Fruit fly (Drosophila melanogaster) whole organism, embryonic: Measurements from ENCODE around the gene CG14219.

Experiments used
- CG10147 ChIP-seq: fragments of 200-800 bp; sonication (Bioruptor generic); optimal IDR thresholded peaks from 2 replicates; lab custom pipeline; 2019; ENCODE audit warnings: missing biosample characterization, mild to moderate bottlenecking, missing genetic modification characterization, moderate library complexity
- CG10959 ChIP-seq: fragments of 200-800 bp; sonication (Bioruptor generic); IDR thresholded peaks from 2 replicates; pipeline ENCODE4 v1.3.6; 2022; ENCODE audit warnings: missing biosample characterization, missing genetic modification characterization
- CG12071 ChIP-seq: fragments of 200-800 bp; sonication (Bioruptor generic); optimal IDR thresholded peaks from 3 replicates; lab custom pipeline; 2018; ENCODE audit warnings: missing biosample characterization, mild to moderate bottlenecking, missing genetic modification characterization
- CG12236 ChIP-seq: fragments of 200-800 bp; sonication (Bioruptor generic); optimal IDR thresholded peaks from 2 replicates; lab custom pipeline; 2016; ENCODE audit warnings: missing biosample characterization, missing genetic modification characterization
- CG14050 ChIP-seq: fragments of 200-800 bp; sonication (Bioruptor generic); IDR thresholded peaks from 3 replicates; pipeline ENCODE4 v1.3.6; 2022; ENCODE audit warnings: missing biosample characterization, missing genetic modification characterization
- CG14710 ChIP-seq: fragments of 200-800 bp; sonication (Bioruptor generic); optimal IDR thresholded peaks from 3 replicates; lab custom pipeline; 2019; ENCODE audit warnings: missing biosample characterization, mild to moderate bottlenecking, missing genetic modification characterization, moderate library complexity
- CG14965 ChIP-seq: fragments of 200-800 bp; sonication (Bioruptor generic); optimal IDR thresholded peaks from 2 replicates; lab custom pipeline; 2016; ENCODE audit warnings: missing biosample characterization, missing genetic modification characterization, borderline replicate concordance
- CG17568 ChIP-seq: fragments of 200-800 bp; sonication (Bioruptor generic); optimal IDR thresholded peaks from 2 replicates; lab custom pipeline; 2018; ENCODE audit warnings: missing biosample characterization, mild to moderate bottlenecking, missing genetic modification characterization, moderate library complexity
- CG2116 ChIP-seq: fragments of 200-800 bp; sonication (Bioruptor generic); optimal IDR thresholded peaks from 3 replicates; lab custom pipeline; 2018; ENCODE audit warnings: missing biosample characterization, mild to moderate bottlenecking, missing genetic modification characterization
- CG2889 ChIP-seq: fragments of 200-800 bp; sonication (Bioruptor generic); IDR thresholded peaks from 3 replicates; pipeline ENCODE4 v1.3.6; 2022; ENCODE audit warnings: missing biosample characterization, missing genetic modification characterization
- CG3065 ChIP-seq: fragments of 200-800 bp; sonication (Bioruptor generic); optimal IDR thresholded peaks from 2 replicates; lab custom pipeline; 2016; ENCODE audit warnings: missing biosample characterization, missing genetic modification characterization
- CG32532 ChIP-seq: fragments of 200-800 bp; sonication (Bioruptor generic); IDR thresholded peaks from 2 replicates; pipeline ENCODE4 v1.3.6; 2022; ENCODE audit warnings: missing biosample characterization, missing genetic modification characterization
- CG32767 ChIP-seq: fragments of 200-800 bp; sonication (Bioruptor generic); IDR thresholded peaks from 2 replicates; pipeline ENCODE4 v1.3.6; 2022; ENCODE audit warnings: missing biosample characterization, missing genetic modification characterization
- CG4730 ChIP-seq: fragments of 200-800 bp; sonication (Bioruptor generic); IDR thresholded peaks from 2 replicates; pipeline ENCODE4 v1.3.6; 2022; ENCODE audit warnings: missing biosample characterization, missing genetic modification characterization
- CG6765 ChIP-seq: fragments of 200-800 bp; sonication (Bioruptor generic); optimal IDR thresholded peaks from 3 replicates; lab custom pipeline; 2017; ENCODE audit warnings: missing biosample characterization, mild to moderate bottlenecking, missing genetic modification characterization
- CG8089 ChIP-seq: fragments of 200-800 bp; sonication (Bioruptor generic); optimal IDR thresholded peaks from 3 replicates; lab custom pipeline; 2016; ENCODE audit warnings: missing biosample characterization, missing genetic modification characterization
- CG9932 ChIP-seq: fragments of 200-800 bp; sonication (Bioruptor generic); IDR thresholded peaks from 2 replicates; pipeline ENCODE4 v1.3.6; 2022; ENCODE audit warnings: missing biosample characterization, missing genetic modification characterization
- Dip3 ChIP-seq: fragments of 200-800 bp; sonication (Bioruptor generic); optimal IDR thresholded peaks from 3 replicates; lab custom pipeline; 2016; ENCODE audit warnings: missing biosample characterization, missing genetic modification characterization
- Doc2 ChIP-seq: fragments of 200-800 bp; sonication (Bioruptor generic); IDR thresholded peaks from 2 replicates; pipeline ENCODE4 v1.3.6; 2022; ENCODE audit warnings: missing biosample characterization, missing genetic modification characterization
- Drgx ChIP-seq: fragments of 200-800 bp; sonication (Bioruptor generic); IDR thresholded peaks from 2 replicates; pipeline ENCODE4 v1.3.6; 2022; ENCODE audit warnings: missing biosample characterization, missing genetic modification characterization
- Elba2 ChIP-seq: fragments of 200-800 bp; sonication (Bioruptor generic); optimal IDR thresholded peaks from 3 replicates; lab custom pipeline; 2016; ENCODE audit warnings: missing biosample characterization, missing genetic modification characterization
- Gug ChIP-seq: fragments of 200-800 bp; sonication (Bioruptor generic); IDR thresholded peaks from 4 replicates; pipeline ENCODE4 v1.3.6; 2022; ENCODE audit warnings: missing biosample characterization, missing genetic modification characterization
- HmgZ ChIP-seq: fragments of 200-800 bp; sonication (Bioruptor generic); optimal IDR thresholded peaks from 2 replicates; lab custom pipeline; 2018; ENCODE audit warnings: missing biosample characterization, mild to moderate bottlenecking, missing genetic modification characterization
- Hr78 ChIP-seq, 2 experiments: fragments of 200-800 bp in 1 of 2; fragments of >200 bp in 1 of 2; sonication (Bioruptor generic) in 1 of 2; optimal IDR thresholded peaks; 2 replicates each; lab custom pipeline; 2017 to 2019; ENCODE audit warnings: missing biosample characterization in 2 of 2, missing genetic modification characterization in 2 of 2, mild to moderate bottlenecking in 1 of 2, moderate library complexity in 1 of 2
- Mad ChIP-seq: fragments of 200-800 bp; sonication (Bioruptor generic); optimal IDR thresholded peaks from 2 replicates; lab custom pipeline; 2016; ENCODE audit warnings: missing biosample characterization, missing genetic modification characterization
- Med ChIP-seq: fragments of 200-800 bp; sonication (Bioruptor generic); peaks from one replicate; lab custom pipeline; 2016; ENCODE audit warnings: missing biosample characterization, missing genetic modification characterization, mild to moderate bottlenecking, inconsistent platforms, moderate library complexity
- NfI ChIP-seq: fragments of 200-800 bp; sonication (Bioruptor generic); optimal IDR thresholded peaks from 3 replicates; lab custom pipeline; 2018; ENCODE audit warnings: missing biosample characterization, mild to moderate bottlenecking, missing genetic modification characterization, moderate library complexity
- Optix ChIP-seq: fragments of 200-800 bp; sonication (Bioruptor generic); IDR thresholded peaks from 3 replicates; pipeline ENCODE4 v1.3.6; 2022; ENCODE audit warnings: missing biosample characterization, missing genetic modification characterization
- Sry-β ChIP-seq: fragments of 200-800 bp; sonication (Bioruptor generic); optimal IDR thresholded peaks from 2 replicates; lab custom pipeline; 2018; ENCODE audit warnings: missing biosample characterization, mild to moderate bottlenecking, missing genetic modification characterization, moderate library complexity
- Ssrp ChIP-seq: fragments of 200-800 bp; sonication (Bioruptor generic); optimal IDR thresholded peaks from 2 replicates; lab custom pipeline; 2018; ENCODE audit warnings: missing biosample characterization, mild to moderate bottlenecking, missing genetic modification characterization, moderate library complexity
- Usf ChIP-seq: fragments of 200-800 bp; sonication (Bioruptor generic); optimal IDR thresholded peaks from 2 replicates; lab custom pipeline; 2017; ENCODE audit warnings: missing genotype, missing biosample characterization, missing genetic modification characterization
- bbx ChIP-seq: fragments of 200-800 bp; sonication (Bioruptor generic); IDR thresholded peaks from 2 replicates; pipeline ENCODE4 v1.3.6; 2022; ENCODE audit warnings: missing biosample characterization, missing genetic modification characterization; ENCODE audit not compliant: partially characterized antibody
- cas ChIP-seq: fragments of 200-800 bp; sonication (Bioruptor generic); IDR thresholded peaks from 2 replicates; pipeline ENCODE4 v1.3.6; 2022; ENCODE audit warnings: missing biosample characterization, missing genetic modification characterization
- chn ChIP-seq: fragments of 200-800 bp; sonication (Bioruptor generic); optimal IDR thresholded peaks from 2 replicates; lab custom pipeline; 2016; ENCODE audit warnings: missing biosample characterization, missing genetic modification characterization
- cwo ChIP-seq: fragments of 200-800 bp; sonication (Bioruptor generic); optimal IDR thresholded peaks from 3 replicates; lab custom pipeline; 2017; ENCODE audit warnings: missing biosample characterization, missing genetic modification characterization, mild to moderate bottlenecking, moderate library complexity, missing genetic modification reagents
- danr ChIP-seq: fragments of 200-800 bp; sonication (Bioruptor generic); IDR thresholded peaks from 2 replicates; pipeline ENCODE4 v1.3.6; 2022; ENCODE audit warnings: missing biosample characterization, missing genetic modification characterization
- dm ChIP-seq: fragments of 200-800 bp; sonication (Bioruptor generic); optimal IDR thresholded peaks from 3 replicates; lab custom pipeline; 2016; ENCODE audit warnings: missing biosample characterization, missing genetic modification characterization
- dpn ChIP-seq, 2 experiments: fragments of 200-800 bp; sonication (Bioruptor generic); optimal IDR thresholded peaks; 3 replicates each; lab custom pipeline; 2016; ENCODE audit warnings: missing biosample characterization in 2 of 2, missing genetic modification characterization in 2 of 2
- en ChIP-seq: fragments of 200-800 bp; sonication (Bioruptor generic); optimal IDR thresholded peaks from 2 replicates; lab custom pipeline; 2016; ENCODE audit warnings: missing biosample characterization, missing genetic modification characterization
- ftz-f1 ChIP-seq: fragments of 200-800 bp; sonication (Bioruptor generic); optimal IDR thresholded peaks from 2 replicates; lab custom pipeline; 2016; ENCODE audit warnings: missing biosample characterization, missing genetic modification characterization
- gro ChIP-seq: fragments of 200-800 bp; sonication (Bioruptor generic); optimal IDR thresholded peaks from 2 replicates; lab custom pipeline; 2016; ENCODE audit warnings: missing biosample characterization, missing genetic modification characterization
- ken ChIP-seq: fragments of 200-800 bp; sonication (Bioruptor generic); IDR thresholded peaks from 3 replicates; pipeline ENCODE4 v1.3.6; 2022; ENCODE audit warnings: missing biosample characterization, missing genetic modification characterization
- klu ChIP-seq: fragments of 200-800 bp; sonication (Bioruptor generic); IDR thresholded peaks from 2 replicates; pipeline ENCODE4 v1.3.6; 2022; ENCODE audit warnings: missing biosample characterization, missing genetic modification characterization
- shn ChIP-seq: fragments of 200-800 bp; sonication (Bioruptor generic); optimal IDR thresholded peaks from 3 replicates; lab custom pipeline; 2016; ENCODE audit warnings: missing biosample characterization, missing genetic modification characterization
- sima ChIP-seq: fragments of 200-800 bp; sonication (Bioruptor generic); optimal IDR thresholded peaks from 2 replicates; lab custom pipeline; 2016; ENCODE audit warnings: missing biosample characterization, missing genetic modification characterization
- tin ChIP-seq: fragments of 200-800 bp; sonication (Bioruptor generic); optimal IDR thresholded peaks from 3 replicates; lab custom pipeline; 2016; ENCODE audit warnings: missing biosample characterization, missing genetic modification characterization
- unpg ChIP-seq: fragments of 200-800 bp; sonication (Bioruptor generic); optimal IDR thresholded peaks from 3 replicates; lab custom pipeline; 2018; ENCODE audit warnings: missing biosample characterization, mild to moderate bottlenecking, missing genetic modification characterization, moderate library complexity
- wek ChIP-seq: fragments of 200-800 bp; sonication (Bioruptor generic); optimal IDR thresholded peaks from 3 replicates; lab custom pipeline; 2018; ENCODE audit warnings: missing biosample characterization, mild to moderate bottlenecking, missing genetic modification characterization, moderate library complexity
- z ChIP-seq: fragments of 200-800 bp; sonication (Bioruptor generic); IDR thresholded peaks from 3 replicates; pipeline ENCODE4 v1.3.6; 2022; ENCODE audit warnings: missing biosample characterization, missing genetic modification characterization
- zfh1 ChIP-seq: fragments of 200-800 bp; sonication (Bioruptor generic); IDR thresholded peaks from 3 replicates; pipeline ENCODE4 v1.3.6; 2022; ENCODE audit warnings: missing biosample characterization, missing genetic modification characterization

CG14219 gene

dm6 chrX:19565714-19566316, 24.2 kb downstream of the CG14219 start, which contains the start of the genes Grip84 and car (continued):
- TF ChIP-seq zfh1 (no peak; the same call in 2 of the 3 replicates), Doc2 (GFP tag; lab: Robert Waterston, UW) (no peak), Elba2 (GFP tag; lab: Kevin White, UChicago) (peak; percentile 41), CG2116 (GFP tag; lab: Kevin White, UChicago) (peak; percentile 52), Gug (GFP tag; lab: Robert Waterston, UW) (peak; percentile 58; the same call in 2 of the 4 replicates), chn (GFP tag; lab: Kevin White, UChicago) (peak; percentile 20), CG17568 (no peak), CG14710 (tag; lab: Kevin White, UChicago) (peak; percentile 99), CG8089 (no peak), Dip3 (GFP tag; lab: Kevin White, UChicago) (peak; percentile 8), CG9932 (GFP tag; lab: Robert Waterston, UW) (peak; percentile 76; the same call in 1 of the 2 replicates), HmgZ (tag; lab: Kevin White, UChicago) (peak; percentile 36), CG2889 (0 out of 3 replicates have a peak, but pooled peaks have one; percentile 36), CG10959 (GFP tag; lab: Robert Waterston, UW) (peak; percentile 27; the same call in 1 of the 2 replicates), klu (GFP tag; lab: Robert Waterston, UW) (peak; percentile 66; the same call in 1 of the 2 replicates), en (no peak), gro (GFP tag; lab: Kevin White, UChicago) (peak; percentile 34), Drgx (no peak), ken (GFP tag; lab: Robert Waterston, UW) (no peak), danr (no peak), Optix (no peak), CG12071 (no peak), unpg (peak; percentile 71), sima (peak; percentile 21), CG10147 (no peak), CG14965 (GFP tag; lab: Kevin White, UChicago) (no peak), Ssrp (tag; lab: Kevin White, UChicago) (peak; percentile 79), NfI (GFP tag; lab: Kevin White, UChicago) (peak; percentile 68), CG12236 (GFP tag; lab: Kevin White, UChicago) (peak; percentile 31), cas (GFP tag; lab: Robert Waterston, UW) (no peak), z (GFP tag; lab: Robert Waterston, UW) (no peak), CG3065 (no peak), shn (GFP tag; lab: Kevin White, UChicago) (no peak), CG32532 (peak; percentile 93), bbx (GFP tag; lab: Robert Waterston, UW) (0 out of 2 replicates have a peak, but pooled peaks have one; percentile 23), Hr78 (GFP tag; optimal IDR thresholded peaks at IDR 0.05; lab: Kevin White, UChicago) (no peak), ftz-f1 (GFP tag; lab: Kevin White, UChicago) (no peak), Med (GFP tag; lab: Kevin White, UChicago) (peak; percentile 88), CG6765 (no peak), dpn (GFP tag; optimal IDR thresholded peaks at IDR 0.05; lab: Kevin White, UChicago) (peak; percentile 55 to 74), CG4730 (peak; percentile 50), Mad (peak; percentile 38), CG14050 (0 out of 3 replicates have a peak, but pooled peaks have one; percentile 36), dm (GFP tag; lab: Kevin White, UChicago) (peak; percentile 48), Usf (peak; percentile 40), Sry-β (GFP tag; lab: Kevin White, UChicago) (no peak), wek (GFP tag; lab: Kevin White, UChicago) (no peak), cwo (no peak), CG32767 (GFP tag; lab: Robert Waterston, UW) (peak; percentile 32; the same call in 1 of the 2 replicates), tin (peak; percentile 58)
